Worm (Caenorhabditis elegans) whole organism, L3 larva: Measurements from ENCODE around the gene emb-5.

Experiments used
- ama-1 ChIP-seq: fragments of 150-350 bp; optimal IDR thresholded peaks from 2 replicates; lab custom pipeline; 2018
- ceh-82 ChIP-seq: fragments of 150-350 bp; optimal IDR thresholded peaks from 2 replicates; lab custom pipeline; 2014; ENCODE audit warnings: missing biosample characterization, missing genetic modification characterization
- elt-1 ChIP-seq: fragments of 150-350 bp; optimal IDR thresholded peaks from 2 replicates; lab custom pipeline; 2014; ENCODE audit warnings: missing biosample characterization, missing genetic modification characterization
- lin-39 ChIP-seq: fragments of 150-350 bp; optimal IDR thresholded peaks from 2 replicates; lab custom pipeline; 2018; ENCODE audit warnings: missing biosample characterization, missing genetic modification reagents, missing genetic modification characterization
- nfya-1 ChIP-seq: sonication (generic microtip); optimal IDR thresholded peaks from 2 replicates; lab custom pipeline; 2017; ENCODE audit warnings: missing genetic modification characterization, mild to moderate bottlenecking, missing compliant biosample characterization, antibody characterized with exemption, moderate library complexity; ENCODE audit not compliant: insufficient read depth
- nhr-237 ChIP-seq: fragments of 150-350 bp; optimal IDR thresholded peaks from 2 replicates; lab custom pipeline; 2014; ENCODE audit warnings: missing biosample characterization, missing genetic modification characterization
- nhr-25 ChIP-seq: sonication (generic microtip); optimal IDR thresholded peaks from 2 replicates; lab custom pipeline; 2017; ENCODE audit warnings: missing biosample characterization, missing genetic modification characterization
- nhr-28 ChIP-seq: fragments of 150-350 bp; optimal IDR thresholded peaks from 2 replicates; lab custom pipeline; 2014; ENCODE audit warnings: missing biosample characterization, missing genetic modification characterization
- nhr-77 ChIP-seq: fragments of 150-350 bp; optimal IDR thresholded peaks from 2 replicates; lab custom pipeline; 2014; ENCODE audit warnings: missing biosample characterization, missing genetic modification characterization
- snpc-4 ChIP-seq: fragments of 150-350 bp; optimal IDR thresholded peaks from 2 replicates; lab custom pipeline; 2014; ENCODE audit warnings: missing biosample characterization, missing genetic modification characterization
- tbx-2 ChIP-seq: sonication (generic microtip); optimal IDR thresholded peaks from 2 replicates; lab custom pipeline; 2016; ENCODE audit warnings: mild to moderate bottlenecking, missing genetic modification characterization, missing compliant biosample characterization
- ztf-11 ChIP-seq: fragments of 150-350 bp; optimal IDR thresholded peaks from 2 replicates; lab custom pipeline; 2014; ENCODE audit warnings: missing biosample characterization, missing genetic modification characterization

- TF ChIP-seq nhr-25 (tag; lab: Kevin White, UChicago) = no peak
- TF ChIP-seq nfya-1 (tag; lab: Kevin White, UChicago) = no peak
- no peak for TF ChIP-seq snpc-4 (tag; lab: Kevin White, UChicago)
- TF ChIP-seq elt-1 (tag; lab: Kevin White, UChicago) = no peak
- TF ChIP-seq ztf-11 (tag; lab: Kevin White, UChicago) = no peak
- no peak for TF ChIP-seq nhr-77 (tag; lab: Kevin White, UChicago)
- TF ChIP-seq ama-1 (lab: Kevin White, UChicago) = no peak
- no peak for TF ChIP-seq lin-39 (tag; lab: Kevin White, UChicago)
- TF ChIP-seq tbx-2 (tag; lab: Kevin White, UChicago) = no peak
- TF ChIP-seq nhr-28 (tag; lab: Kevin White, UChicago) = no peak
- TF ChIP-seq nhr-237 (tag; lab: Kevin White, UChicago) = no peak
- no peak for TF ChIP-seq ceh-82 (tag; lab: Kevin White, UChicago)
Observed at ce11 chrIII:4745934-4746333, 25.5 kb upstream of the emb-5 start, which contains the start of gene F17C8.6.
